Worm (Caenorhabditis elegans): ENCODE measurements around the gene T19H5.7.
A peak's percentile ranks its signal among the peaks of the same experiment; 100 is the strongest.

The T19H5.7 gene

ce11 chrII:9518781-9519180 is 38.9 kb upstream of the T19H5.7 start, which contains the start of the genes sfxn-1.1 and AH6.3:
sfxn-1.1 (minus strand) TSS chrII:9518881.
AH6.3 (plus strand) TSS chrII:9519055.
- TF ChIP-seq unc-62 (GFP tag; optimal IDR thresholded peaks at IDR 0.05 in 1 of 2), result no peak
- TF ChIP-seq unc-62 (tag; optimal IDR thresholded peaks at IDR 0.05), result no peak
- TF ChIP-seq mes-2 (tag; optimal IDR thresholded peaks at IDR 0.05; ENCODE audit: poor library complexity, severe bottlenecking), result no peak
- no peak for TF ChIP-seq ZK546.5 (tag; optimal IDR thresholded peaks at IDR 0.05)

ce11 chrII:9516836-9517235 is 36.9 kb upstream of the T19H5.7 start, which contains the start of gene gcy-1:
gcy-1 (minus strand) TSS chrII:9516936.
- no peak for TF ChIP-seq pha-4 (GFP tag; IDR thresholded peaks at IDR 0.05)
- TF ChIP-seq pha-4 (tag; optimal IDR thresholded peaks at IDR 0.05), result no peak
- no peak for TF ChIP-seq egl-43 (GFP tag; IDR thresholded peaks at IDR 0.05)
- TF ChIP-seq fos-1 (tag; optimal IDR thresholded peaks at IDR 0.05), result no peak
- TF ChIP-seq lir-3 (tag; optimal IDR thresholded peaks at IDR 0.05), result no peak
- no peak for TF ChIP-seq hif-1 (tag; optimal IDR thresholded peaks at IDR 0.05)
- TF ChIP-seq php-3 (GFP tag; IDR thresholded peaks at IDR 0.05), result no peak
- no peak for TF ChIP-seq zfp-3 (GFP tag; conservative IDR thresholded peaks at IDR 0.05)
- no peak for TF ChIP-seq hlh-11 (tag; optimal IDR thresholded peaks at IDR 0.05)
- no peak for TF ChIP-seq lin-15B (tag; optimal IDR thresholded peaks at IDR 0.05)
- TF ChIP-seq Y75B8A.6 (GFP tag; IDR thresholded peaks at IDR 0.05), result no peak
- TF ChIP-seq daf-19 (GFP tag; conservative IDR thresholded peaks at IDR 0.05), result no peak
- TF ChIP-seq ctbp-1 (GFP tag; IDR thresholded peaks at IDR 0.05), result no peak
- no peak for TF ChIP-seq nhr-41 (GFP tag; IDR thresholded peaks at IDR 0.05)
- TF ChIP-seq dmd-8 (GFP tag; IDR thresholded peaks at IDR 0.05), result no peak
- no peak for TF ChIP-seq spr-3 (GFP tag; optimal IDR thresholded peaks at IDR 0.05)
- no peak for TF ChIP-seq mes-2 (tag; optimal IDR thresholded peaks at IDR 0.05; ENCODE audit: poor library complexity, severe bottlenecking)
- no peak for TF ChIP-seq lin-38 (GFP tag; IDR thresholded peaks at IDR 0.05)
- no peak for TF ChIP-seq T20F7.1 (GFP tag; optimal IDR thresholded peaks at IDR 0.05)
- no peak for TF ChIP-seq nhr-77 (tag; optimal IDR thresholded peaks at IDR 0.05)
- no peak for TF ChIP-seq nhr-25 (tag; optimal IDR thresholded peaks at IDR 0.05; ENCODE audit: borderline replicate concordance, insufficient read depth)

DNA sequence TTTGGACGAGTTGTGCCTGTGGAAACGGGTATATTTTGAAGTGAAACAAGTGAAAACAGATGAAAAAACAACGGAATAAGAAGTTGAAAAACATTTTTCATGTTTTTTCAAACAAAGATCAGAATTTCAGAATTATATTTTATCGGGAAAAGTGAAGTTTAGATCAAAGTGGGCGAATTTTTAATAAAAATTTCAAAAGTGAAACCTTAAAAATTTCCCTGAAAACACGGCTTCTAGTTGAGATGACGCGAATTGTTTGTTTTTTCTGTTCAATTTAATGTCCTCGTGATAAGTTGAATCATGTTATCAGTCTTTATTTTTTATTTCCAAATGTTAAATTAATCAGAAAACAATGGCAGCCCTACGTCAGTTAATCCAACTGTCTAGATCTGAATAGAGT is 27.3 kb upstream of the T19H5.7 start, which contains the start of gene gcy-3:
Gene gcy-3 (minus strand): TSS at position 101 of the 400 bp plus-strand sequence.
- TF ChIP-seq tra-1 (GFP tag; IDR thresholded peaks at IDR 0.05) (no peak), unc-62 (GFP tag; optimal IDR thresholded peaks at IDR 0.05 in 1 of 2) (peak in 1 of 2 experiments; percentile 35), unc-62 (tag; optimal IDR thresholded peaks at IDR 0.05) (no peak), daf-16 (GFP tag; optimal IDR thresholded peaks at IDR 0.05) (no peak), daf-16 (tag; optimal IDR thresholded peaks at IDR 0.05) (no peak), aha-1 (tag) (no peak), jun-1 (tag; optimal IDR thresholded peaks at IDR 0.05) (no peak)

DNA sequence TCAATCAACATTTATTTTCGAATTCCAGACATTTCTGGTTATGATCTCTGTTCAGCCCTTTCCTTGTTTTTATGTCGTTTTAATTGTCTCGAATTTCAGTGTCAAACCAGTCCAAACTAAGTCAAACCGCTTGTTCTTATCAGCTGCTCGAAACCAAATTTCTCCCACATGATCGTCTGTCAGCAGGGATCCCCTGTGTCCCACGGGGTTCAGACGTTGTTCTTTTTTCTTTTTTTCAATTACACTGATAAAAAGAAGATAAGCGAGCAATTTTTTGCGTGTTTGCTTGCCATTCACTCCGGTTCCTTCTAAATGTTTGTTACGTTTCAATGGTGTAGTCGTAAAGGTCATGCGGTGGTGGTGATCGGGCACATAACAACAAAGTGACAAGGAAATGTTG is 22.0 kb upstream of the T19H5.7 start:
- TF ChIP-seq nhr-102 (tag; optimal IDR thresholded peaks at IDR 0.05), result peak; percentile 63
- TF ChIP-seq daf-8 (GFP tag; IDR thresholded peaks at IDR 0.05), result no peak
- TF ChIP-seq mdl-1 (tag; optimal IDR thresholded peaks at IDR 0.05), result no peak
- TF ChIP-seq php-3 (GFP tag; IDR thresholded peaks at IDR 0.05), result peak; percentile 74
- peak; percentile 68 for TF ChIP-seq nhr-77 (tag; optimal IDR thresholded peaks at IDR 0.05)
- no peak for TF ChIP-seq zip-2 (tag; optimal IDR thresholded peaks at IDR 0.05)
- TF ChIP-seq mxl-2 (GFP tag; conservative IDR thresholded peaks at IDR 0.05), result no peak
- no peak for TF ChIP-seq snpc-4 (tag; optimal IDR thresholded peaks at IDR 0.05)
- no peak for TF ChIP-seq lin-29 (GFP tag; IDR thresholded peaks at IDR 0.05)
- peak; percentile 12 for TF ChIP-seq T20F7.1 (GFP tag; optimal IDR thresholded peaks at IDR 0.05)
- TF ChIP-seq nhr-111 (GFP tag; optimal IDR thresholded peaks at IDR 0.05), result no peak
- peak; percentile 23 for TF ChIP-seq pqm-1 (tag; optimal IDR thresholded peaks at IDR 0.05)
- no peak for TF ChIP-seq ZK546.5 (tag; optimal IDR thresholded peaks at IDR 0.05)
- peak; percentile 60 for TF ChIP-seq nhr-10 (tag; optimal IDR thresholded peaks at IDR 0.05)
- TF ChIP-seq sdz-12 (GFP tag; optimal IDR thresholded peaks at IDR 0.05), result no peak
- TF ChIP-seq unc-62 (GFP tag; optimal IDR thresholded peaks at IDR 0.05 in 1 of 2), result peak in 1 of 2 experiments; percentile 55
- TF ChIP-seq unc-62 (tag; optimal IDR thresholded peaks at IDR 0.05), result no peak
- 0 out of 2 replicates have a peak, but pooled peaks have one; percentile 30 for TF ChIP-seq saeg-2 (GFP tag; IDR thresholded peaks at IDR 0.05)
- no peak for TF ChIP-seq lin-15B (tag; optimal IDR thresholded peaks at IDR 0.05)
- TF ChIP-seq nhr-11 (tag; optimal IDR thresholded peaks at IDR 0.05), result peak; percentile 72
- TF ChIP-seq daf-16 (GFP tag; optimal IDR thresholded peaks at IDR 0.05), result no peak
- peak; percentile 83 for TF ChIP-seq daf-16 (tag; optimal IDR thresholded peaks at IDR 0.05)
- TF ChIP-seq mdt-29 (GFP tag; IDR thresholded peaks at IDR 0.05), result peak; percentile 61; the same call in 1 of the 2 replicates
- peak; percentile 91 for TF ChIP-seq nhr-6 (tag; optimal IDR thresholded peaks at IDR 0.05)
- TF ChIP-seq nhr-48 (tag; optimal IDR thresholded peaks at IDR 0.05), result peak; percentile 66
- TF ChIP-seq hlh-11 (tag; optimal IDR thresholded peaks at IDR 0.05), result peak; percentile 87
